Worm (Caenorhabditis elegans) whole organism, L4/young adult: ENCODE results near the gene srlf-27.

ENCODE experiments used
- W03F9.2 ChIP-seq: fragments of 150-350 bp; optimal IDR thresholded peaks from 2 replicates; lab custom pipeline; 2014; ENCODE audit warnings: missing biosample characterization, missing genetic modification characterization
- him-1 ChIP-seq: sonication (generic microtip); optimal IDR thresholded peaks from 2 replicates; lab custom pipeline; 2016; ENCODE audit warnings: missing genotype, missing genetic modification reagents, missing genetic modification characterization, missing compliant biosample characterization

- no peak for TF ChIP-seq W03F9.2 (tag; lab: Kevin White, UChicago)
- no peak for TF ChIP-seq him-1
These were observed 17.5 kb upstream of the srlf-27 start for ce11 chrIV:14620042-14620441.
